Worm (Caenorhabditis elegans) whole organism, L4/young adult: ENCODE data around the gene R04F11.5.

Source experiments
- dao-5 ChIP-seq: sonication (generic microtip); optimal IDR thresholded peaks from 2 replicates; lab custom pipeline; 2016; ENCODE audit warnings: missing genotype, missing genetic modification characterization, moderate library complexity, missing compliant biosample characterization
- him-1 ChIP-seq: sonication (generic microtip); optimal IDR thresholded peaks from 2 replicates; lab custom pipeline; 2016; ENCODE audit warnings: missing genotype, missing genetic modification reagents, missing genetic modification characterization, missing compliant biosample characterization

DNA sequence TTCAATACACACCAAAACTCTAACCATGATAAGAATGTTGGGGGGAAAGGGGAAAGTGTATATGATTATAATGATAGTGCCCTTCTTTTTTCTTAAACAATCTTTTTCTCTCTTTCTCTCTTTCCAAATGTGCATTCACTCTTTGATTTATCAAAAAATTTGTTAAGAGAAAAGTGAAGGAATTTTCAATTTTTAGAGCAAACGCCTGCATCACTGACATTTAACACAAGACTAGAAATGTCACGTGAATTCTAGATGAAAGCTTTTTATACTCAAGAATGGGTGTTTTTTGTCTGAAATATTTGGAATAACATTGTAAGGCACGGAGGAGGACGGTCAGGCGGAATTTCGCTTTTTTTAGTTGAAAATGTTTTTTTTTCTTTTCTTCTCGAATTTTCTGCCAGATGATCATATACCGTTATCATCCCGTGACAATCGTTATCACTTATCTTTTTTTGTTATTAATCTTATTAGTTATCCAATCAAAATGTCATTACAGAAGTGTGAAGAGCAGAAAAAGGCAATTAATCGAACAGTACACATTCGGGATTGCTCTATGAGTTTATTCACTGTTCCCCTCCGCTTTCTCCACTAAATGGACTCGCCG lies 15.7 kb downstream of the R04F11.5 start, which contains the start of the genes frm-7 and F55C5.17:
- TF ChIP-seq dao-5 (tag; lab: Kevin White, UChicago): no peak
- TF ChIP-seq him-1 (tag; lab: Kevin White, UChicago): no peak
